Fruit fly (Drosophila melanogaster) whole organism, embryonic: ENCODE results near the gene GramD1B.

ENCODE experiments used
- Bteb2 ChIP-seq: fragments of 200-800 bp; sonication (Bioruptor generic); optimal IDR thresholded peaks from 2 replicates; lab custom pipeline; 2016; ENCODE audit warnings: missing biosample characterization, missing genetic modification characterization
- CG10321 ChIP-seq: fragments of 200-800 bp; sonication (Bioruptor generic); IDR thresholded peaks from 2 replicates; pipeline ENCODE4 v1.3.6; 2022; ENCODE audit warnings: missing biosample characterization, missing genetic modification characterization
- CG10431 ChIP-seq: fragments of 200-800 bp; sonication (Bioruptor generic); optimal IDR thresholded peaks from 3 replicates; lab custom pipeline; 2018; ENCODE audit warnings: missing biosample characterization, mild to moderate bottlenecking, missing genetic modification characterization
- CG10543 ChIP-seq: fragments of 200-800 bp; sonication (Bioruptor generic); optimal IDR thresholded peaks from 3 replicates; lab custom pipeline; 2017; ENCODE audit warnings: missing biosample characterization, mild to moderate bottlenecking, missing genetic modification characterization, moderate library complexity
- CG11398 ChIP-seq: fragments of 200-800 bp; sonication (Bioruptor generic); optimal IDR thresholded peaks from 2 replicates; lab custom pipeline; 2016; ENCODE audit warnings: missing biosample characterization, missing genetic modification characterization
- CG11696 ChIP-seq: fragments of 200-800 bp; sonication (Bioruptor generic); IDR thresholded peaks from 2 replicates; pipeline ENCODE4 v1.3.6; 2022; ENCODE audit warnings: missing biosample characterization, missing genetic modification characterization
- CG12659 ChIP-seq: fragments of 200-800 bp; sonication (Bioruptor generic); optimal IDR thresholded peaks from 3 replicates; lab custom pipeline; 2017; ENCODE audit warnings: mild to moderate bottlenecking, missing biosample characterization, missing genetic modification reagents, missing genetic modification characterization
- CG13296 ChIP-seq: fragments of 200-800 bp; sonication (Bioruptor generic); optimal IDR thresholded peaks from 3 replicates; lab custom pipeline; 2018; ENCODE audit warnings: missing biosample characterization, mild to moderate bottlenecking, missing genetic modification characterization
- CG15696 ChIP-seq: fragments of 200-800 bp; sonication (Bioruptor generic); optimal IDR thresholded peaks from 2 replicates; lab custom pipeline; 2019; ENCODE audit warnings: missing biosample characterization, mild to moderate bottlenecking, missing genetic modification characterization, moderate library complexity
- CG1792 ChIP-seq: fragments of 200-800 bp; sonication (Bioruptor generic); optimal IDR thresholded peaks from 2 replicates; lab custom pipeline; 2016; ENCODE audit warnings: missing biosample characterization, missing genetic modification characterization
- CG2120 ChIP-seq: fragments of 200-800 bp; sonication (Bioruptor generic); optimal IDR thresholded peaks from 3 replicates; lab custom pipeline; 2016; ENCODE audit warnings: missing biosample characterization, missing genetic modification characterization
- CG2678 ChIP-seq: fragments of 200-800 bp; sonication (Bioruptor generic); optimal IDR thresholded peaks from 3 replicates; lab custom pipeline; 2019; ENCODE audit warnings: missing biosample characterization, mild to moderate bottlenecking, missing genetic modification characterization, moderate library complexity
- CG2889 ChIP-seq: fragments of 200-800 bp; sonication (Bioruptor generic); IDR thresholded peaks from 3 replicates; pipeline ENCODE4 v1.3.6; 2022; ENCODE audit warnings: missing biosample characterization, missing genetic modification characterization
- CG3726 ChIP-seq: fragments of 200-800 bp; sonication (Bioruptor generic); IDR thresholded peaks from 3 replicates; pipeline ENCODE4, ENCODE4 v1.3.6; 2022; ENCODE audit warnings: missing biosample characterization, missing genetic modification characterization
- CG4360 ChIP-seq: fragments of 200-800 bp; sonication (Bioruptor generic); IDR thresholded peaks from 2 replicates; pipeline ENCODE4 v1.3.6; 2022; ENCODE audit warnings: missing biosample characterization, missing genetic modification characterization
- CG6689 ChIP-seq: fragments of 200-800 bp; sonication (Bioruptor generic); IDR thresholded peaks from 2 replicates; pipeline ENCODE4 v1.3.6; 2022; ENCODE audit warnings: missing biosample characterization, missing genetic modification characterization
- CG6813 ChIP-seq: fragments of 200-800 bp; sonication (Bioruptor generic); optimal IDR thresholded peaks from 2 replicates; lab custom pipeline; 2017; ENCODE audit warnings: missing biosample characterization, missing genetic modification characterization, mild to moderate bottlenecking, moderate library complexity, missing genetic modification reagents
- CG6854 ChIP-seq: fragments of 200-800 bp; sonication (Bioruptor generic); optimal IDR thresholded peaks from 3 replicates; lab custom pipeline; 2017; ENCODE audit warnings: missing biosample characterization, mild to moderate bottlenecking, missing genetic modification characterization
- CG8388 ChIP-seq: fragments of 200-800 bp; sonication (Bioruptor generic); optimal IDR thresholded peaks from 2 replicates; lab custom pipeline; 2019; ENCODE audit warnings: missing biosample characterization, mild to moderate bottlenecking, missing genetic modification characterization, moderate library complexity
- CG8944 ChIP-seq: fragments of 200-800 bp; sonication (Bioruptor generic); optimal IDR thresholded peaks from 3 replicates; lab custom pipeline; 2016; ENCODE audit warnings: missing biosample characterization, missing genetic modification characterization
- CG9817 ChIP-seq: fragments of 200-800 bp; sonication (Bioruptor generic); optimal IDR thresholded peaks from 2 replicates; lab custom pipeline; 2018; ENCODE audit warnings: missing biosample characterization, mild to moderate bottlenecking, missing genetic modification characterization, moderate library complexity
- CoRest ChIP-seq: fragments of 200-800 bp; sonication (Bioruptor generic); optimal IDR thresholded peaks from 3 replicates; lab custom pipeline; 2018; ENCODE audit warnings: missing biosample characterization, mild to moderate bottlenecking, missing genetic modification characterization, moderate library complexity
- Dbx ChIP-seq: fragments of 200-800 bp; sonication (Bioruptor generic); IDR thresholded peaks from 3 replicates; pipeline ENCODE4 v1.3.6; 2022; ENCODE audit warnings: missing biosample characterization, missing genetic modification characterization
- Dek ChIP-seq: fragments of 200-800 bp; sonication (Bioruptor generic); optimal IDR thresholded peaks from 3 replicates; lab custom pipeline; 2019; ENCODE audit warnings: missing biosample characterization, mild to moderate bottlenecking, missing genetic modification characterization, moderate library complexity
- Doc2 ChIP-seq: fragments of 200-800 bp; sonication (Bioruptor generic); IDR thresholded peaks from 2 replicates; pipeline ENCODE4 v1.3.6; 2022; ENCODE audit warnings: missing biosample characterization, missing genetic modification characterization
- Doc3 ChIP-seq: fragments of 200-800 bp; sonication (Bioruptor generic); IDR thresholded peaks from 3 replicates; pipeline ENCODE4 v1.3.6; 2022; ENCODE audit warnings: missing biosample characterization, missing genetic modification characterization; ENCODE audit not compliant: partially characterized antibody
- MESR4 ChIP-seq: fragments of 200-800 bp; sonication (Bioruptor generic); optimal IDR thresholded peaks from 2 replicates; lab custom pipeline; 2018; ENCODE audit warnings: missing biosample characterization, mild to moderate bottlenecking, missing genetic modification characterization, moderate library complexity
- Mad ChIP-seq: fragments of 200-800 bp; sonication (Bioruptor generic); optimal IDR thresholded peaks from 2 replicates; lab custom pipeline; 2016; ENCODE audit warnings: missing biosample characterization, missing genetic modification characterization
- Side ChIP-seq: fragments of 200-800 bp; sonication (Bioruptor generic); optimal IDR thresholded peaks from 2 replicates; lab custom pipeline; 2016; ENCODE audit warnings: missing biosample characterization, missing genetic modification characterization
- Ssrp ChIP-seq: fragments of 200-800 bp; sonication (Bioruptor generic); optimal IDR thresholded peaks from 2 replicates; lab custom pipeline; 2018; ENCODE audit warnings: missing biosample characterization, mild to moderate bottlenecking, missing genetic modification characterization, moderate library complexity
- YL-1 ChIP-seq: fragments of 200-800 bp; sonication (Bioruptor generic); optimal IDR thresholded peaks from 3 replicates; lab custom pipeline; 2017; ENCODE audit warnings: missing biosample characterization, mild to moderate bottlenecking, missing genetic modification characterization
- ash1 ChIP-seq: fragments of 200-800 bp; sonication (Bioruptor generic); optimal IDR thresholded peaks from 2 replicates; lab custom pipeline; 2018; ENCODE audit warnings: missing biosample characterization, mild to moderate bottlenecking, missing genetic modification characterization
- bigmax ChIP-seq: fragments of 200-800 bp; sonication (Bioruptor generic); optimal IDR thresholded peaks from 2 replicates; lab custom pipeline; 2018; ENCODE audit warnings: missing biosample characterization, mild to moderate bottlenecking, missing genetic modification characterization
- cas ChIP-seq: fragments of 200-800 bp; sonication (Bioruptor generic); IDR thresholded peaks from 2 replicates; pipeline ENCODE4 v1.3.6; 2022; ENCODE audit warnings: missing biosample characterization, missing genetic modification characterization
- disco-r ChIP-seq: fragments of 200-800 bp; sonication (Bioruptor generic); optimal IDR thresholded peaks from 2 replicates; lab custom pipeline; 2016; ENCODE audit warnings: missing biosample characterization, missing genetic modification characterization
- ems ChIP-seq: fragments of 200-800 bp; sonication (Bioruptor generic); optimal IDR thresholded peaks from 3 replicates; lab custom pipeline; 2016; ENCODE audit warnings: missing biosample characterization, missing genetic modification characterization
- gsb-n ChIP-seq: fragments of 200-800 bp; sonication (Bioruptor generic); optimal IDR thresholded peaks from 3 replicates; lab custom pipeline; 2018; ENCODE audit warnings: missing biosample characterization, mild to moderate bottlenecking, missing genetic modification characterization
- insv ChIP-seq, 2 experiments: fragments of 200-800 bp; sonication (Bioruptor generic); optimal IDR thresholded peaks; 3 replicates each; lab custom pipeline; 2016 to 2018; ENCODE audit warnings: missing biosample characterization in 2 of 2, missing genetic modification characterization in 2 of 2
- jigr1 ChIP-seq: fragments of 200-800 bp; sonication (Bioruptor generic); IDR thresholded peaks from 3 replicates; pipeline ENCODE4 v1.3.6; 2022; ENCODE audit warnings: missing biosample characterization, missing genetic modification characterization
- kay ChIP-seq: fragments of 200-800 bp; sonication (Bioruptor generic); optimal IDR thresholded peaks from 2 replicates; lab custom pipeline; 2016; ENCODE audit warnings: missing biosample characterization, missing genetic modification characterization
- lola ChIP-seq, 3 experiments: fragments of >200 bp in 2 of 3; fragments of 200-800 bp in 1 of 3; sonication (Bioruptor generic) in 1 of 3; optimal IDR thresholded peaks; 2 replicates each; lab custom pipeline; 2017 to 2019; ENCODE audit warnings: missing biosample characterization in 3 of 3, missing genetic modification characterization in 3 of 3, mild to moderate bottlenecking in 1 of 3, moderate library complexity in 1 of 3
- pum ChIP-seq: fragments of 200-800 bp; sonication (Bioruptor generic); optimal IDR thresholded peaks from 2 replicates; lab custom pipeline; 2016; ENCODE audit warnings: missing biosample characterization, missing genetic modification characterization
- run ChIP-seq: fragments of 200-800 bp; sonication (Bioruptor generic); optimal IDR thresholded peaks from 3 replicates; lab custom pipeline; 2018; ENCODE audit warnings: missing biosample characterization, mild to moderate bottlenecking, missing genetic modification characterization
- sob ChIP-seq: fragments of 200-800 bp; sonication (Bioruptor generic); IDR thresholded peaks from 2 replicates; pipeline ENCODE4 v1.3.6; 2022; ENCODE audit warnings: missing biosample characterization, missing genetic modification characterization
- tgo ChIP-seq: fragments of 200-800 bp; sonication (Bioruptor generic); IDR thresholded peaks from 3 replicates; pipeline ENCODE4 v1.3.6; 2022; ENCODE audit warnings: missing biosample characterization, missing genetic modification characterization
- trh ChIP-seq: fragments of 200-800 bp; sonication (Bioruptor generic); optimal IDR thresholded peaks from 2 replicates; lab custom pipeline; 2016; ENCODE audit warnings: missing biosample characterization, missing genetic modification characterization
- unc-4 ChIP-seq: fragments of 200-800 bp; sonication (Bioruptor generic); IDR thresholded peaks from 2 replicates; pipeline ENCODE4 v1.3.6; 2022; ENCODE audit warnings: missing biosample characterization, missing genetic modification characterization; ENCODE audit not compliant: partially characterized antibody
- unpg ChIP-seq: fragments of 200-800 bp; sonication (Bioruptor generic); optimal IDR thresholded peaks from 3 replicates; lab custom pipeline; 2018; ENCODE audit warnings: missing biosample characterization, mild to moderate bottlenecking, missing genetic modification characterization, moderate library complexity
- zen2 ChIP-seq: fragments of 200-800 bp; sonication (Bioruptor generic); IDR thresholded peaks from 3 replicates; pipeline ENCODE4 v1.3.6; 2022; ENCODE audit warnings: missing biosample characterization, missing genetic modification characterization; ENCODE audit not compliant: partially characterized antibody

The GramD1B gene

dm6 chr2L:3348146-3348747, 24.9 kb downstream of the GramD1B start (continued):
- TF ChIP-seq CG6813 (peak; percentile 60), jigr1 (peak; percentile 87; the same call in 2 of the 3 replicates), CG2889 (GFP tag; lab: Robert Waterston, UW) (peak; percentile 72; the same call in 1 of the 3 replicates), lola (GFP tag; optimal IDR thresholded peaks at IDR 0.05; lab: Kevin White, UChicago) (peak in 1 of 3 experiments; percentile 48), CG4360 (peak; percentile 75), unpg (GFP tag; lab: Kevin White, UChicago) (peak; percentile 87), CG11696 (GFP tag; lab: Robert Waterston, UW) (peak; percentile 82), Dbx (GFP tag; lab: Robert Waterston, UW) (no peak), run (tag; lab: Kevin White, UChicago) (peak; percentile 81), CG1792 (GFP tag; lab: Kevin White, UChicago) (peak; percentile 44), CG8388 (GFP tag; lab: Kevin White, UChicago) (peak; percentile 79), CG3726 (GFP tag; lab: Robert Waterston, UW) (peak; percentile 91), CG12659 (peak; percentile 43), CG10543 (GFP tag; lab: Kevin White, UChicago) (no peak), unc-4 (GFP tag; lab: Robert Waterston, UW) (no peak), CG2678 (peak; percentile 87), YL-1 (no peak), ems (GFP tag; lab: Kevin White, UChicago) (peak; percentile 71), ash1 (GFP tag; lab: Kevin White, UChicago) (no peak), Side (peak; percentile 21), CG6689 (peak; percentile 92), gsb-n (peak; percentile 81), CG6854 (GFP tag; lab: Kevin White, UChicago) (no peak), CG13296 (GFP tag; lab: Kevin White, UChicago) (no peak), tgo (peak; percentile 84), CG15696 (no peak), Doc2 (GFP tag; lab: Robert Waterston, UW) (no peak), CG2120 (GFP tag; lab: Kevin White, UChicago) (no peak), insv (GFP tag; optimal IDR thresholded peaks at IDR 0.05; lab: Kevin White, UChicago) (no peak), disco-r (GFP tag; lab: Kevin White, UChicago) (no peak), CG10321 (GFP tag; lab: Robert Waterston, UW) (peak; percentile 32; the same call in 1 of the 2 replicates), sob (GFP tag; lab: Robert Waterston, UW) (peak; percentile 78), Doc3 (GFP tag; lab: Robert Waterston, UW) (no peak), kay (GFP tag; lab: Kevin White, UChicago) (peak; percentile 68), CoRest (tag; lab: Kevin White, UChicago) (peak; percentile 59), CG8944 (GFP tag; lab: Kevin White, UChicago) (peak; percentile 60), CG10431 (GFP tag; lab: Kevin White, UChicago) (peak; percentile 9), Dek (tag; lab: Kevin White, UChicago) (peak; percentile 47), Bteb2 (GFP tag; lab: Kevin White, UChicago) (no peak), Mad (GFP tag; lab: Kevin White, UChicago) (peak; percentile 58), MESR4 (peak; percentile 12), bigmax (GFP tag; lab: Kevin White, UChicago) (no peak), CG11398 (GFP tag; lab: Kevin White, UChicago) (peak; percentile 2), CG9817 (tag; lab: Kevin White, UChicago) (peak; percentile 24), trh (GFP tag; lab: Kevin White, UChicago) (no peak), zen2 (no peak), cas (GFP tag; lab: Robert Waterston, UW) (peak; percentile 23; the same call in 1 of the 2 replicates), Ssrp (tag; lab: Kevin White, UChicago) (peak; percentile 80), pum (GFP tag; lab: Kevin White, UChicago) (peak; percentile 56)
